Worm (Caenorhabditis elegans) whole organism, late embryonic: ENCODE data around the gene mnk-1.

Source experiments
- ama-1 ChIP-seq: fragments of 150-350 bp; optimal IDR thresholded peaks from 2 replicates; lab custom pipeline; 2014
- rnt-1 ChIP-seq: sonication (generic microtip); optimal IDR thresholded peaks from 2 replicates; lab custom pipeline; 2016; ENCODE audit warnings: missing genetic modification characterization, missing compliant biosample characterization
- unc-86 ChIP-seq: sonication (generic microtip); optimal IDR thresholded peaks from 2 replicates; lab custom pipeline; 2016; ENCODE audit warnings: missing genetic modification characterization, missing compliant biosample characterization

ce11 chrII:10547803-10548693 is 6.8 kb downstream of the mnk-1 start:
- TF ChIP-seq ama-1 (no peak), unc-86 (tag; lab: Kevin White, UChicago) (no peak), rnt-1 (no peak)
